Fruit fly (Drosophila melanogaster) whole organism, embryonic: ENCODE data around the gene CG5938.

ENCODE experiments used
- Awh ChIP-seq: fragments of 200-800 bp; sonication (Bioruptor generic); IDR thresholded peaks from 2 replicates; pipeline ENCODE4, ENCODE4 v1.3.6; 2022; ENCODE audit warnings: missing biosample characterization, missing genetic modification characterization
- B-H1 ChIP-seq: fragments of 200-800 bp; sonication (Bioruptor generic); IDR thresholded peaks from 3 replicates; pipeline ENCODE4 v1.3.6; 2022; ENCODE audit warnings: missing biosample characterization, missing genetic modification characterization
- CG10274 ChIP-seq: fragments of 200-800 bp; sonication (Bioruptor generic); optimal IDR thresholded peaks from 3 replicates; lab custom pipeline; 2017; ENCODE audit warnings: missing biosample characterization, mild to moderate bottlenecking, missing genetic modification characterization
- CG11247 ChIP-seq: fragments of 200-800 bp; sonication (Bioruptor generic); IDR thresholded peaks from 2 replicates; pipeline ENCODE4 v1.3.6; 2022; ENCODE audit warnings: missing biosample characterization, missing genetic modification characterization
- CG12219 ChIP-seq: fragments of 200-800 bp; sonication (Bioruptor generic); optimal IDR thresholded peaks from 3 replicates; lab custom pipeline; 2018; ENCODE audit warnings: missing biosample characterization, mild to moderate bottlenecking, missing genetic modification characterization
- CG12659 ChIP-seq: fragments of 200-800 bp; sonication (Bioruptor generic); optimal IDR thresholded peaks from 3 replicates; lab custom pipeline; 2017; ENCODE audit warnings: mild to moderate bottlenecking, missing biosample characterization, missing genetic modification reagents, missing genetic modification characterization
- CG12744 ChIP-seq: fragments of 200-800 bp; sonication (Bioruptor generic); optimal IDR thresholded peaks from 2 replicates; lab custom pipeline; 2016; ENCODE audit warnings: missing biosample characterization, missing genetic modification characterization
- CG12769 ChIP-seq: fragments of 200-800 bp; sonication (Bioruptor generic); optimal IDR thresholded peaks from 2 replicates; lab custom pipeline; 2019; ENCODE audit warnings: missing biosample characterization, mild to moderate bottlenecking, missing genetic modification characterization, moderate library complexity
- CG13123 ChIP-seq: fragments of 200-800 bp; sonication (Bioruptor generic); optimal IDR thresholded peaks from 2 replicates; lab custom pipeline; 2016; ENCODE audit warnings: missing biosample characterization, missing genetic modification characterization
- CG13424 ChIP-seq: fragments of 200-800 bp; sonication (Bioruptor generic); optimal IDR thresholded peaks from 2 replicates; lab custom pipeline; 2019; ENCODE audit warnings: missing biosample characterization, mild to moderate bottlenecking, missing genetic modification characterization, moderate library complexity
- CG13894 ChIP-seq: fragments of 200-800 bp; sonication (Bioruptor generic); optimal IDR thresholded peaks from 3 replicates; lab custom pipeline; 2018; ENCODE audit warnings: missing biosample characterization, mild to moderate bottlenecking, missing genetic modification characterization, moderate library complexity
- CG1529 ChIP-seq: fragments of 200-800 bp; sonication (Bioruptor generic); optimal IDR thresholded peaks from 3 replicates; lab custom pipeline; 2018; ENCODE audit warnings: missing biosample characterization, missing genetic modification characterization
- CG2889 ChIP-seq: fragments of 200-800 bp; sonication (Bioruptor generic); IDR thresholded peaks from 3 replicates; pipeline ENCODE4 v1.3.6; 2022; ENCODE audit warnings: missing biosample characterization, missing genetic modification characterization
- CG43689 ChIP-seq: fragments of 200-800 bp; sonication (Bioruptor generic); IDR thresholded peaks from 2 replicates; pipeline ENCODE4 v1.3.6; 2022; ENCODE audit warnings: missing biosample characterization, missing genetic modification characterization
- CG4820 ChIP-seq: fragments of 200-800 bp; sonication (Bioruptor generic); optimal IDR thresholded peaks from 3 replicates; lab custom pipeline; 2016; ENCODE audit warnings: missing biosample characterization, missing genetic modification characterization
- CG6254 ChIP-seq: fragments of 200-800 bp; sonication (Bioruptor generic); optimal IDR thresholded peaks from 3 replicates; lab custom pipeline; 2017; ENCODE audit warnings: mild to moderate bottlenecking, missing biosample characterization, missing genetic modification reagents, missing genetic modification characterization
- CG6854 ChIP-seq: fragments of 200-800 bp; sonication (Bioruptor generic); optimal IDR thresholded peaks from 3 replicates; lab custom pipeline; 2017; ENCODE audit warnings: missing biosample characterization, mild to moderate bottlenecking, missing genetic modification characterization
- CG7987 ChIP-seq: fragments of 200-800 bp; sonication (Bioruptor generic); optimal IDR thresholded peaks from 2 replicates; lab custom pipeline; 2018; ENCODE audit warnings: missing biosample characterization, mild to moderate bottlenecking, missing genetic modification characterization, moderate library complexity
- CG8359 ChIP-seq: fragments of 200-800 bp; sonication (Bioruptor generic); optimal IDR thresholded peaks from 2 replicates; lab custom pipeline; 2017; ENCODE audit warnings: missing biosample characterization, mild to moderate bottlenecking, missing genetic modification characterization, borderline replicate concordance
- CG8478 ChIP-seq: fragments of >200 bp; optimal IDR thresholded peaks from 2 replicates; lab custom pipeline; 2018
- CG9215 ChIP-seq: fragments of 200-800 bp; sonication (Bioruptor generic); IDR thresholded peaks from 2 replicates; pipeline ENCODE4 v1.3.6; 2022; ENCODE audit warnings: missing biosample characterization, missing genetic modification characterization
- CTCF ChIP-seq: fragments of 200-800 bp; sonication (Bioruptor generic); optimal IDR thresholded peaks from 2 replicates; lab custom pipeline; 2017; ENCODE audit warnings: missing biosample characterization, mild to moderate bottlenecking, missing genetic modification characterization, moderate library complexity
- Ets97D ChIP-seq: fragments of 200-800 bp; sonication (Bioruptor generic); optimal IDR thresholded peaks from 3 replicates; lab custom pipeline; 2016; ENCODE audit warnings: missing biosample characterization, missing genetic modification characterization
- Fer2 ChIP-seq: fragments of 200-800 bp; sonication (Bioruptor generic); optimal IDR thresholded peaks from 2 replicates; lab custom pipeline; 2018; ENCODE audit warnings: missing biosample characterization, mild to moderate bottlenecking, missing genetic modification characterization, moderate library complexity
- Hr3 ChIP-seq: fragments of 200-800 bp; sonication (Bioruptor generic); optimal IDR thresholded peaks from 3 replicates; lab custom pipeline; 2016; ENCODE audit warnings: missing biosample characterization, missing genetic modification characterization
- Hsf ChIP-seq: fragments of 200-800 bp; sonication (Bioruptor generic); optimal IDR thresholded peaks from 3 replicates; lab custom pipeline; 2016; ENCODE audit warnings: missing biosample characterization, missing genetic modification characterization
- MTF-1 ChIP-seq: fragments of 200-800 bp; sonication (Bioruptor generic); optimal IDR thresholded peaks from 2 replicates; lab custom pipeline; 2018; ENCODE audit warnings: missing biosample characterization, mild to moderate bottlenecking, missing genetic modification characterization, borderline replicate concordance
- Mad ChIP-seq: fragments of 200-800 bp; sonication (Bioruptor generic); optimal IDR thresholded peaks from 2 replicates; lab custom pipeline; 2016; ENCODE audit warnings: missing biosample characterization, missing genetic modification characterization
- Med ChIP-seq: fragments of 200-800 bp; sonication (Bioruptor generic); peaks from one replicate; lab custom pipeline; 2016; ENCODE audit warnings: missing biosample characterization, missing genetic modification characterization, mild to moderate bottlenecking, inconsistent platforms, moderate library complexity
- Sox102F ChIP-seq: fragments of 200-800 bp; sonication (Bioruptor generic); optimal IDR thresholded peaks from 2 replicates; lab custom pipeline; 2018; ENCODE audit warnings: missing biosample characterization, mild to moderate bottlenecking, missing genetic modification characterization, moderate library complexity
- Stat92E ChIP-seq, 3 experiments: fragments of >200 bp in 2 of 3; fragments of 200-800 bp in 1 of 3; sonication (Bioruptor generic) in 1 of 3; optimal IDR thresholded peaks; 2 replicates each; lab custom pipeline; 2017 to 2019; ENCODE audit warnings: missing biosample characterization in 3 of 3, missing genetic modification characterization in 3 of 3, mild to moderate bottlenecking in 1 of 3, moderate library complexity in 1 of 3
- YL-1 ChIP-seq: fragments of 200-800 bp; sonication (Bioruptor generic); optimal IDR thresholded peaks from 3 replicates; lab custom pipeline; 2017; ENCODE audit warnings: missing biosample characterization, mild to moderate bottlenecking, missing genetic modification characterization
- ab ChIP-seq: fragments of 200-800 bp; sonication (Bioruptor generic); optimal IDR thresholded peaks from 2 replicates; lab custom pipeline; 2016; ENCODE audit warnings: missing biosample characterization, missing genetic modification characterization
- btn ChIP-seq: fragments of 200-800 bp; sonication (Bioruptor generic); optimal IDR thresholded peaks from 2 replicates; lab custom pipeline; 2016; ENCODE audit warnings: missing biosample characterization, missing genetic modification characterization
- caup ChIP-seq: fragments of 200-800 bp; sonication (Bioruptor generic); optimal IDR thresholded peaks from 3 replicates; lab custom pipeline; 2017; ENCODE audit warnings: missing biosample characterization, mild to moderate bottlenecking, missing genetic modification characterization, moderate library complexity; ENCODE audit not compliant: severe bottlenecking
- fd64A ChIP-seq: fragments of 200-800 bp; sonication (Bioruptor generic); optimal IDR thresholded peaks from 3 replicates; lab custom pipeline; 2018; ENCODE audit warnings: missing biosample characterization, mild to moderate bottlenecking, missing genetic modification characterization
- fru ChIP-seq: fragments of >200 bp; optimal IDR thresholded peaks from 2 replicates; lab custom pipeline; 2017
- gt ChIP-seq: fragments of 200-800 bp; sonication (Bioruptor generic); IDR thresholded peaks from 2 replicates; pipeline ENCODE4 v1.3.6; 2022; ENCODE audit warnings: missing biosample characterization, missing genetic modification characterization
- jing ChIP-seq: fragments of 200-800 bp; sonication (Bioruptor generic); optimal IDR thresholded peaks from 2 replicates; lab custom pipeline; 2018; ENCODE audit warnings: missing biosample characterization, mild to moderate bottlenecking, missing genetic modification characterization
- lov ChIP-seq, 2 experiments: fragments of 200-800 bp in 1 of 2; fragments of >200 bp in 1 of 2; sonication (Bioruptor generic) in 1 of 2; IDR thresholded peaks in 1 of 2; optimal IDR thresholded peaks in 1 of 2; 2 replicates in 1 of 2; 3 replicates in 1 of 2; pipeline versions ENCODE4 v1.3.6 to Lab custom; 2017 to 2022; ENCODE audit warnings: missing biosample characterization in 1 of 2, missing genetic modification characterization in 1 of 2
- mld ChIP-seq: fragments of 200-800 bp; sonication (Bioruptor generic); IDR thresholded peaks from 3 replicates; pipeline ENCODE4 v1.3.6; 2022; ENCODE audit warnings: missing biosample characterization, missing genetic modification characterization; ENCODE audit not compliant: partially characterized antibody
- oc ChIP-seq: fragments of 200-800 bp; sonication (Bioruptor generic); optimal IDR thresholded peaks from 2 replicates; lab custom pipeline; 2018; ENCODE audit warnings: missing biosample characterization, mild to moderate bottlenecking, missing genetic modification characterization, moderate library complexity
- odd ChIP-seq: fragments of 200-800 bp; sonication (Bioruptor generic); optimal IDR thresholded peaks from 2 replicates; lab custom pipeline; 2017; ENCODE audit warnings: missing biosample characterization, mild to moderate bottlenecking, missing genetic modification characterization
- otp ChIP-seq: fragments of 200-800 bp; sonication (Bioruptor generic); IDR thresholded peaks from 3 replicates; pipeline ENCODE4, ENCODE4 v1.3.6; 2022; ENCODE audit warnings: missing biosample characterization, missing genetic modification characterization
- pita ChIP-seq: fragments of 200-800 bp; sonication (Bioruptor generic); optimal IDR thresholded peaks from 2 replicates; lab custom pipeline; 2017; ENCODE audit warnings: missing biosample characterization, mild to moderate bottlenecking, missing genetic modification characterization
- pzg ChIP-seq: fragments of 200-800 bp; sonication (Bioruptor generic); optimal IDR thresholded peaks from 3 replicates; lab custom pipeline; 2018; ENCODE audit warnings: missing biosample characterization, mild to moderate bottlenecking, missing genetic modification characterization, moderate library complexity
- sima ChIP-seq: fragments of 200-800 bp; sonication (Bioruptor generic); optimal IDR thresholded peaks from 2 replicates; lab custom pipeline; 2016; ENCODE audit warnings: missing biosample characterization, missing genetic modification characterization
- slou ChIP-seq: fragments of 200-800 bp; sonication (Bioruptor generic); optimal IDR thresholded peaks from 3 replicates; lab custom pipeline; 2016; ENCODE audit warnings: missing biosample characterization, missing genetic modification characterization
- stwl ChIP-seq: fragments of 200-800 bp; sonication (Bioruptor generic); optimal IDR thresholded peaks from 3 replicates; lab custom pipeline; 2018; ENCODE audit warnings: missing biosample characterization, mild to moderate bottlenecking, missing genetic modification characterization, moderate library complexity
- tx ChIP-seq: fragments of 200-800 bp; sonication (Bioruptor generic); optimal IDR thresholded peaks from 2 replicates; lab custom pipeline; 2016; ENCODE audit warnings: missing biosample characterization, missing genetic modification characterization
- vfl ChIP-seq: fragments of 200-800 bp; sonication (Bioruptor generic); optimal IDR thresholded peaks from 2 replicates; lab custom pipeline; 2016; ENCODE audit warnings: missing biosample characterization, missing genetic modification characterization
- zf30C ChIP-seq: fragments of 200-800 bp; sonication (Bioruptor generic); optimal IDR thresholded peaks from 3 replicates; lab custom pipeline; 2018; ENCODE audit warnings: missing biosample characterization, mild to moderate bottlenecking, missing genetic modification characterization

Gene CG5938

DNA sequence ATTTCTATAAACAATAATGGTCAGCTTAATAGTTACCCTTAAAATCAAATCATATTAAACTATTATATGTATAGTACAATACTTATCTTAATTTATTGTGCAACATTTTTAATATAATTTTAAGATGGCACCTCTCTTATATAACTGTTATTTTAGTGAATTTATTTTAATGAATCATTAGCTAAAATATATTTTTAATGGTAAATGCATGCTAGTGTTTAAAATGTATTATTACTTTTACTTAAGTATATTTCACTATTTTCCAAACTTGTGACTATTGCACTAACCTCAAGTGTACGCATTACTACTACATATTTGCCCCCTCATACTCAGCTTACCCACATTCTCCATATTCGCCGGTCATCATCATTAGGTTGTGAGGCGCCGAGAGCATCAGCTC, 28.3 kb upstream of the CG5938 start (continued):
- TF ChIP-seq Hsf (peak; percentile 43), sima (no peak), CG2889 (GFP tag; lab: Robert Waterston, UW) (no peak), CG12219 (GFP tag; lab: Kevin White, UChicago) (peak; percentile 61), otp (GFP tag; lab: Robert Waterston, UW) (no peak), CG4820 (GFP tag; lab: Kevin White, UChicago) (peak; percentile 50), CG9215 (GFP tag; lab: Robert Waterston, UW) (0 out of 2 replicates have a peak, but pooled peaks have one; percentile 19), CG11247 (no peak), CG6254 (GFP tag; lab: Kevin White, UChicago) (peak; percentile 65), Fer2 (tag; lab: Kevin White, UChicago) (peak; percentile 21), pzg (GFP tag; lab: Kevin White, UChicago) (no peak), oc (tag; lab: Kevin White, UChicago) (peak; percentile 68), fd64A (GFP tag; lab: Kevin White, UChicago) (no peak), pita (GFP tag; lab: Kevin White, UChicago) (no peak), CG1529 (GFP tag; lab: Kevin White, UChicago) (peak; percentile 60), jing (GFP tag; lab: Kevin White, UChicago) (no peak), btn (GFP tag; lab: Kevin White, UChicago) (no peak), CG8478 (no peak), CG13123 (GFP tag; lab: Kevin White, UChicago) (peak; percentile 41), B-H1 (GFP tag; lab: Robert Waterston, UW) (no peak), stwl (tag; lab: Kevin White, UChicago) (no peak), lov (optimal IDR thresholded peaks at IDR 0.05; lab: Kevin White, UChicago) (no peak), lov (GFP tag; IDR thresholded peaks at IDR 0.05; lab: Robert Waterston, UW) (no peak), tx (GFP tag; lab: Kevin White, UChicago) (no peak), CG12744 (GFP tag; lab: Kevin White, UChicago) (no peak), CG12769 (tag; lab: Kevin White, UChicago) (peak; percentile 52), ab (GFP tag; lab: Kevin White, UChicago) (no peak), Hr3 (GFP tag; lab: Kevin White, UChicago) (peak; percentile 68), Stat92E (GFP tag; optimal IDR thresholded peaks at IDR 0.05; lab: Kevin White, UChicago) (peak in 1 of 3 experiments; percentile 44), CG8359 (peak; percentile 2), odd (GFP tag; lab: Kevin White, UChicago) (peak; percentile 76), slou (GFP tag; lab: Kevin White, UChicago) (no peak), Ets97D (GFP tag; lab: Kevin White, UChicago) (no peak), fru (no peak), Med (GFP tag; lab: Kevin White, UChicago) (no peak), zf30C (GFP tag; lab: Kevin White, UChicago) (no peak), CG6854 (peak; percentile 57), gt (GFP tag; lab: Robert Waterston, UW) (no peak), CG43689 (GFP tag; lab: Robert Waterston, UW) (no peak), caup (peak; percentile 71), CG12659 (GFP tag; lab: Kevin White, UChicago) (peak; percentile 87), Awh (no peak), Mad (GFP tag; lab: Kevin White, UChicago) (no peak), vfl (no peak), MTF-1 (GFP tag; lab: Kevin White, UChicago) (no peak), CG13424 (tag; lab: Kevin White, UChicago) (peak; percentile 93), Sox102F (GFP tag; lab: Kevin White, UChicago) (peak; percentile 88), CG10274 (GFP tag; lab: Kevin White, UChicago) (no peak), CG13894 (peak; percentile 7), CG7987 (GFP tag; lab: Kevin White, UChicago) (no peak), mld (GFP tag; lab: Robert Waterston, UW) (no peak), CTCF (GFP tag; lab: Kevin White, UChicago) (peak; percentile 19), YL-1 (GFP tag; lab: Kevin White, UChicago) (no peak)
